Worm (Caenorhabditis elegans) whole organism, L4/young adult: Measurements from ENCODE around the gene F13D12.8.

Source experiments
- W03F9.2 ChIP-seq: fragments of 150-350 bp; optimal IDR thresholded peaks from 2 replicates; lab custom pipeline; 2014; ENCODE audit warnings: missing biosample characterization, missing genetic modification characterization
- dao-5 ChIP-seq: sonication (generic microtip); optimal IDR thresholded peaks from 2 replicates; lab custom pipeline; 2016; ENCODE audit warnings: missing genotype, missing genetic modification characterization, moderate library complexity, missing compliant biosample characterization
- him-1 ChIP-seq: sonication (generic microtip); optimal IDR thresholded peaks from 2 replicates; lab custom pipeline; 2016; ENCODE audit warnings: missing genotype, missing genetic modification reagents, missing genetic modification characterization, missing compliant biosample characterization

DNA sequence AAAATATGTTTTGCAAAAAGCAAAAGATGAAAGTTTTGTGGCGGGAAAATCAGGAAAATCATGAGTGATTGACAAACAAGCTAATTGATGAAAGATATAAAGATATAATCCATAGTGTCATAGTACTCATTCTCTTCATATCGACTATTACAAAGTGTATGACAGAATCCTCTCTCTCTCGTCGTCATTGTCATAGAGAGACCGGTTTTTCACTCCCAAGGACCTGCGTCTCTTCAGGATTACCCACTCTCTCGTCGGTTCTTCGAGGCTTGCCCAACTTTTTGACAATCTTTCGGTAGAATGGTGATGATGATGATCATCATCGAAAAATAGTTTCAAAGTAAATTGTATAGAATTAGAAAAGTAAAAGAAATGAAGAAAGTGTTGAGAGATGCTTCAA, 5.0 kb upstream of the F13D12.8 start:
- TF ChIP-seq dao-5 (tag; lab: Kevin White, UChicago) (no peak), him-1 (tag; lab: Kevin White, UChicago) (no peak), W03F9.2 (tag; lab: Kevin White, UChicago) (no peak)
